Fruit fly (Drosophila melanogaster) whole organism, larva: ENCODE data around the gene CG10959.

ENCODE experiments used
- noc ChIP-seq: fragments of 200-800 bp; sonication (Bioruptor generic); optimal IDR thresholded peaks from 3 replicates; lab custom pipeline; 2019; ENCODE audit warnings: missing biosample characterization, mild to moderate bottlenecking, missing genetic modification characterization, moderate library complexity

The CG10959 gene

dm6 chrX:8122834-8123233 is 25.7 kb upstream of the CG10959 start:
- no peak for TF ChIP-seq noc

- TF ChIP-seq noc = no peak
Measured at dm6 chrX:8125224-8125649, 23.3 kb upstream of the CG10959 start.

dm6 chrX:8126149-8126548 is 22.4 kb upstream of the CG10959 start:
- no peak for TF ChIP-seq noc

dm6 chrX:8128133-8128532 is 20.4 kb upstream of the CG10959 start:
- no peak for TF ChIP-seq noc

dm6 chrX:8129204-8129997 is 19.2 kb upstream of the CG10959 start, which contains the start of gene CG2116:
TSS of gene CG2116 (plus strand) at chrX:8129812.
- no peak for TF ChIP-seq noc

dm6 chrX:8131693-8132313 is 16.8 kb upstream of the CG10959 start, which contains the start of gene CG10958:
TSS of gene CG10958 (plus strand) at chrX:8132285.
- TF ChIP-seq noc = peak; percentile 68

- no peak for TF ChIP-seq noc
Measured at dm6 chrX:8135420-8135874, 13.1 kb upstream of the CG10959 start, which contains the start of the genes cyr and CG2120. TSS of gene cyr (minus strand) at chrX:8135713. TSS of gene CG2120 (plus strand) at chrX:8135824.

dm6 chrX:8137285-8137684 is 11.3 kb upstream of the CG10959 start:
- no peak for TF ChIP-seq noc

dm6 chrX:8140707-8141106 is 7.9 kb upstream of the CG10959 start:
- TF ChIP-seq noc = no peak

- TF ChIP-seq noc = peak; percentile 45
Measured at dm6 chrX:8141353-8142066, 7.1 kb upstream of the CG10959 start.

dm6 chrX:8142067-8142462 is 6.5 kb upstream of the CG10959 start, which contains the start of gene Smox:
TSS of gene Smox (minus strand) at chrX:8142279.
- no peak for TF ChIP-seq noc

dm6 chrX:8143537-8143936 is 5.0 kb upstream of the CG10959 start, which contains the start of gene CG17982:
TSS of gene CG17982 (minus strand) at chrX:8143835.
- peak; percentile 91 for TF ChIP-seq noc

- peak; percentile 25 for TF ChIP-seq noc
Measured at dm6 chrX:8145501-8146157, 3.0 kb upstream of the CG10959 start, which contains the start of the genes alpha-PheRS and CG2129. TSS of gene alpha-PheRS (minus strand) at chrX:8145602. TSS of gene CG2129 (plus strand) at chrX:8145839.

- no peak for TF ChIP-seq noc
Measured at dm6 chrX:8147649-8148048, 934 bp upstream of the CG10959 start, which contains the start of gene CG15336. TSS of gene CG15336 (plus strand) at chrX:8147949.

dm6 chrX:8152077-8152476 is 3.5 kb downstream of the CG10959 start, which contains the start of gene Gbeta5:
TSS of gene Gbeta5 (minus strand) at chrX:8152275.
- no peak for TF ChIP-seq noc

dm6 chrX:8152718-8153117 is 4.1 kb downstream of the CG10959 start, which contains the start of gene CG18262:
TSS of gene CG18262 (plus strand) at chrX:8152948.
- no peak for TF ChIP-seq noc
